Fruit fly (Drosophila melanogaster) whole organism, wandering third instar larva: ENCODE measurements around the gene fzr.

Experiments used
- Dfd ChIP-seq: fragments of >200 bp; optimal IDR thresholded peaks from 2 replicates; lab custom pipeline; 2017; ENCODE audit warnings: missing biosample characterization, missing genetic modification characterization
- Hr83 ChIP-seq: fragments of 200-300 bp; sonication (Bioruptor generic); optimal IDR thresholded peaks from 2 replicates; lab custom pipeline; 2016; ENCODE audit warnings: missing biosample characterization, mild to moderate bottlenecking, missing genetic modification characterization, moderate library complexity; ENCODE audit not compliant: poor library complexity, severe bottlenecking
- Sp1 ChIP-seq: fragments of 200-800 bp; sonication (Bioruptor generic); optimal IDR thresholded peaks from 3 replicates; lab custom pipeline; 2019; ENCODE audit warnings: missing biosample characterization, mild to moderate bottlenecking, missing genetic modification characterization, moderate library complexity
- br ChIP-seq: fragments of 200-800 bp; sonication (Bioruptor generic); optimal IDR thresholded peaks from 2 replicates; lab custom pipeline; 2016; ENCODE audit warnings: missing biosample characterization, missing genetic modification characterization
- foxo ChIP-seq, 2 experiments: fragments of 200-800 bp; sonication (Bioruptor generic); optimal IDR thresholded peaks; 2 replicates in 1 of 2; 3 replicates in 1 of 2; lab custom pipeline; 2016 to 2017; ENCODE audit warnings: missing biosample characterization in 2 of 2, missing genetic modification characterization in 2 of 2
- fru ChIP-seq: fragments of 200-800 bp; sonication (Bioruptor generic); optimal IDR thresholded peaks from 3 replicates; lab custom pipeline; 2016; ENCODE audit warnings: missing biosample characterization, mild to moderate bottlenecking, missing genetic modification characterization
- rgr ChIP-seq: fragments of 200-800 bp; sonication (Bioruptor generic); optimal IDR thresholded peaks from 3 replicates; lab custom pipeline; 2016; ENCODE audit warnings: missing biosample characterization, mild to moderate bottlenecking, missing genetic modification characterization

dm6 chrX:4644768-4645167 lies 34.6 kb downstream of the fzr start, which contains the start of gene CG3062:
- TF ChIP-seq Sp1 (GFP tag; lab: Kevin White, UChicago) (no peak), foxo (GFP tag; optimal IDR thresholded peaks at IDR 0.05; lab: Kevin White, UChicago) (no peak), br (GFP tag; lab: Kevin White, UChicago) (no peak), rgr (no peak), Dfd (GFP tag; lab: Kevin White, UChicago) (no peak), Hr83 (GFP tag; lab: Kevin White, UChicago) (no peak), fru (GFP tag; lab: Kevin White, UChicago) (no peak)
